Fruit fly (Drosophila melanogaster) whole organism, embryonic: Measurements from ENCODE around the gene CG7518.
A peak's percentile ranks its signal among the peaks of the same experiment; 100 is the strongest.

Experiments used
- Adf1 ChIP-seq: fragments of 200-800 bp; sonication (Bioruptor generic); IDR thresholded peaks from 2 replicates; pipeline ENCODE4 v1.3.6; 2022; ENCODE audit warnings: missing biosample characterization, missing genetic modification characterization
- Bgb ChIP-seq: fragments of 200-800 bp; sonication (Bioruptor generic); IDR thresholded peaks from 2 replicates; pipeline ENCODE4 v1.3.6; 2022; ENCODE audit warnings: missing biosample characterization, missing genetic modification characterization; ENCODE audit not compliant: partially characterized antibody
- CG11247 ChIP-seq: fragments of 200-800 bp; sonication (Bioruptor generic); IDR thresholded peaks from 2 replicates; pipeline ENCODE4 v1.3.6; 2022; ENCODE audit warnings: missing biosample characterization, missing genetic modification characterization
- CG12659 ChIP-seq: fragments of 200-800 bp; sonication (Bioruptor generic); optimal IDR thresholded peaks from 3 replicates; lab custom pipeline; 2017; ENCODE audit warnings: mild to moderate bottlenecking, missing biosample characterization, missing genetic modification reagents, missing genetic modification characterization
- CG13123 ChIP-seq: fragments of 200-800 bp; sonication (Bioruptor generic); optimal IDR thresholded peaks from 2 replicates; lab custom pipeline; 2016; ENCODE audit warnings: missing biosample characterization, missing genetic modification characterization
- CG14050 ChIP-seq: fragments of 200-800 bp; sonication (Bioruptor generic); IDR thresholded peaks from 3 replicates; pipeline ENCODE4 v1.3.6; 2022; ENCODE audit warnings: missing biosample characterization, missing genetic modification characterization
- CG14710 ChIP-seq: fragments of 200-800 bp; sonication (Bioruptor generic); optimal IDR thresholded peaks from 3 replicates; lab custom pipeline; 2019; ENCODE audit warnings: missing biosample characterization, mild to moderate bottlenecking, missing genetic modification characterization, moderate library complexity
- CG15011 ChIP-seq: fragments of 200-800 bp; sonication (Bioruptor generic); optimal IDR thresholded peaks from 3 replicates; lab custom pipeline; 2018; ENCODE audit warnings: missing biosample characterization, mild to moderate bottlenecking, missing genetic modification characterization
- CG17186 ChIP-seq: fragments of 200-800 bp; sonication (Bioruptor generic); optimal IDR thresholded peaks from 3 replicates; lab custom pipeline; 2017; ENCODE audit warnings: missing biosample characterization, missing genetic modification reagents, missing genetic modification characterization
- CG17568 ChIP-seq: fragments of 200-800 bp; sonication (Bioruptor generic); optimal IDR thresholded peaks from 2 replicates; lab custom pipeline; 2018; ENCODE audit warnings: missing biosample characterization, mild to moderate bottlenecking, missing genetic modification characterization, moderate library complexity
- CG18476 ChIP-seq: fragments of 200-800 bp; sonication (Bioruptor generic); optimal IDR thresholded peaks from 2 replicates; lab custom pipeline; 2016; ENCODE audit warnings: missing biosample characterization, mild to moderate bottlenecking, missing genetic modification characterization
- CG2116 ChIP-seq: fragments of 200-800 bp; sonication (Bioruptor generic); optimal IDR thresholded peaks from 3 replicates; lab custom pipeline; 2018; ENCODE audit warnings: missing biosample characterization, mild to moderate bottlenecking, missing genetic modification characterization
- CG2129 ChIP-seq: fragments of 200-800 bp; sonication (Bioruptor generic); IDR thresholded peaks from 2 replicates; pipeline ENCODE4 v1.3.6; 2022; ENCODE audit warnings: missing biosample characterization, missing genetic modification characterization; ENCODE audit not compliant: partially characterized antibody
- CG2712 ChIP-seq: fragments of 200-800 bp; optimal IDR thresholded peaks from 3 replicates; lab custom pipeline; 2019; ENCODE audit warnings: missing biosample characterization, mild to moderate bottlenecking, missing genetic modification characterization, moderate library complexity
- CG34422 ChIP-seq: fragments of 200-800 bp; sonication (Bioruptor generic); IDR thresholded peaks from 3 replicates; pipeline ENCODE4 v1.3.6; 2022; ENCODE audit warnings: missing biosample characterization, missing genetic modification characterization
- CG5953 ChIP-seq: fragments of 200-800 bp; sonication (Bioruptor generic); IDR thresholded peaks from 2 replicates; pipeline ENCODE4 v1.3.6; 2022; ENCODE audit warnings: missing biosample characterization, missing genetic modification characterization
- CG6813 ChIP-seq: fragments of 200-800 bp; sonication (Bioruptor generic); optimal IDR thresholded peaks from 2 replicates; lab custom pipeline; 2017; ENCODE audit warnings: missing biosample characterization, missing genetic modification characterization, mild to moderate bottlenecking, moderate library complexity, missing genetic modification reagents
- CG9932 ChIP-seq: fragments of 200-800 bp; sonication (Bioruptor generic); IDR thresholded peaks from 2 replicates; pipeline ENCODE4 v1.3.6; 2022; ENCODE audit warnings: missing biosample characterization, missing genetic modification characterization
- Elba2 ChIP-seq: fragments of 200-800 bp; sonication (Bioruptor generic); optimal IDR thresholded peaks from 3 replicates; lab custom pipeline; 2016; ENCODE audit warnings: missing biosample characterization, missing genetic modification characterization
- HLH3B ChIP-seq: fragments of 200-800 bp; sonication (Bioruptor generic); IDR thresholded peaks from 2 replicates; pipeline ENCODE4 v1.3.6; 2022; ENCODE audit warnings: missing biosample characterization, missing genetic modification characterization
- HLHmδ ChIP-seq: fragments of 200-800 bp; sonication (Bioruptor generic); optimal IDR thresholded peaks from 2 replicates; lab custom pipeline; 2018; ENCODE audit warnings: missing biosample characterization, mild to moderate bottlenecking, missing genetic modification characterization, moderate library complexity
- MESR4 ChIP-seq: fragments of 200-800 bp; sonication (Bioruptor generic); optimal IDR thresholded peaks from 2 replicates; lab custom pipeline; 2018; ENCODE audit warnings: missing biosample characterization, mild to moderate bottlenecking, missing genetic modification characterization, moderate library complexity
- Med ChIP-seq: fragments of 200-800 bp; sonication (Bioruptor generic); peaks from one replicate; lab custom pipeline; 2016; ENCODE audit warnings: missing biosample characterization, missing genetic modification characterization, mild to moderate bottlenecking, inconsistent platforms, moderate library complexity
- Myb ChIP-seq: fragments of 200-800 bp; sonication (Bioruptor generic); optimal IDR thresholded peaks from 2 replicates; lab custom pipeline; 2016; ENCODE audit warnings: missing biosample characterization, missing genetic modification characterization
- NFAT ChIP-seq: fragments of 200-800 bp; sonication (Bioruptor generic); IDR thresholded peaks from 2 replicates; pipeline ENCODE4 v1.3.6; 2022; ENCODE audit warnings: missing biosample characterization, missing genetic modification characterization
- Optix ChIP-seq: fragments of 200-800 bp; sonication (Bioruptor generic); IDR thresholded peaks from 3 replicates; pipeline ENCODE4 v1.3.6; 2022; ENCODE audit warnings: missing biosample characterization, missing genetic modification characterization
- al ChIP-seq: fragments of 200-800 bp; sonication (Bioruptor generic); IDR thresholded peaks from 2 replicates; pipeline ENCODE4 v1.3.6; 2022; ENCODE audit warnings: missing biosample characterization, missing genetic modification characterization
- bab2 ChIP-seq: fragments of 200-800 bp; sonication (Bioruptor generic); optimal IDR thresholded peaks from 2 replicates; lab custom pipeline; 2016; ENCODE audit warnings: missing biosample characterization, missing genetic modification characterization
- bcd ChIP-seq: fragments of 200-800 bp; sonication (Bioruptor generic); optimal IDR thresholded peaks from 2 replicates; lab custom pipeline; 2017; ENCODE audit warnings: missing biosample characterization, mild to moderate bottlenecking, missing genetic modification characterization
- bowl ChIP-seq: fragments of 200-800 bp; sonication (Bioruptor generic); IDR thresholded peaks from 2 replicates; pipeline ENCODE4 v1.3.6; 2022; ENCODE audit warnings: missing biosample characterization, missing genetic modification characterization
- cad ChIP-seq: fragments of >200 bp; optimal IDR thresholded peaks from 2 replicates; lab custom pipeline; 2017; ENCODE audit warnings: missing biosample characterization, missing genetic modification characterization
- chinmo ChIP-seq: fragments of 200-800 bp; sonication (Bioruptor generic); IDR thresholded peaks from 4 replicates; pipeline ENCODE4 v1.3.6; 2022; ENCODE audit warnings: missing biosample characterization, missing genetic modification characterization; ENCODE audit not compliant: partially characterized antibody
- chm ChIP-seq: fragments of 200-800 bp; sonication (Bioruptor generic); IDR thresholded peaks from 2 replicates; pipeline ENCODE4 v1.3.6; 2022; ENCODE audit warnings: missing biosample characterization, missing genetic modification characterization
- ci ChIP-seq: fragments of 200-800 bp; sonication (Bioruptor generic); IDR thresholded peaks from 3 replicates; pipeline ENCODE4 v1.3.6; 2022; ENCODE audit warnings: missing biosample characterization, missing genetic modification characterization
- croc ChIP-seq: fragments of 200-800 bp; sonication (Bioruptor generic); conservative IDR thresholded peaks from 3 replicates; pipeline ENCODE4 v1.3.6; 2022; ENCODE audit warnings: missing biosample characterization, missing genetic modification characterization
- grn ChIP-seq: fragments of 200-800 bp; sonication (Bioruptor generic); optimal IDR thresholded peaks from 3 replicates; lab custom pipeline; 2017; ENCODE audit warnings: missing biosample characterization, missing genetic modification characterization
- hth ChIP-seq: fragments of >200 bp; optimal IDR thresholded peaks from 2 replicates; lab custom pipeline; 2017; ENCODE audit warnings: inconsistent platforms
- knrl ChIP-seq: fragments of 200-800 bp; sonication (Bioruptor generic); IDR thresholded peaks from 3 replicates; pipeline ENCODE4 v1.3.6; 2022; ENCODE audit warnings: missing biosample characterization, missing genetic modification characterization; ENCODE audit not compliant: partially characterized antibody
- lola ChIP-seq, 3 experiments: fragments of >200 bp in 2 of 3; fragments of 200-800 bp in 1 of 3; sonication (Bioruptor generic) in 1 of 3; optimal IDR thresholded peaks; 2 replicates each; lab custom pipeline; 2017 to 2019; ENCODE audit warnings: missing biosample characterization in 3 of 3, missing genetic modification characterization in 3 of 3, mild to moderate bottlenecking in 1 of 3, moderate library complexity in 1 of 3
- nerfin-1 ChIP-seq: fragments of 200-800 bp; sonication (Bioruptor generic); optimal IDR thresholded peaks from 3 replicates; lab custom pipeline; 2019; ENCODE audit warnings: missing biosample characterization, mild to moderate bottlenecking, missing genetic modification characterization, moderate library complexity
- nom ChIP-seq: fragments of 200-800 bp; sonication (Bioruptor generic); optimal IDR thresholded peaks from 2 replicates; lab custom pipeline; 2017; ENCODE audit warnings: missing biosample characterization, missing genetic modification characterization, mild to moderate bottlenecking, moderate library complexity, missing genetic modification reagents
- phol ChIP-seq: fragments of 200-800 bp; sonication (Bioruptor generic); optimal IDR thresholded peaks from 3 replicates; lab custom pipeline; 2018; ENCODE audit warnings: missing biosample characterization, mild to moderate bottlenecking, missing genetic modification characterization, moderate library complexity
- sd ChIP-seq: fragments of 200-800 bp; sonication (Bioruptor generic); optimal IDR thresholded peaks from 3 replicates; lab custom pipeline; 2018; ENCODE audit warnings: missing biosample characterization, mild to moderate bottlenecking, missing genetic modification characterization, moderate library complexity
- so ChIP-seq: fragments of 200-800 bp; sonication (Bioruptor generic); IDR thresholded peaks from 3 replicates; pipeline ENCODE4 v1.3.6; 2022; ENCODE audit warnings: missing biosample characterization, missing genetic modification characterization
- unc-4 ChIP-seq: fragments of 200-800 bp; sonication (Bioruptor generic); IDR thresholded peaks from 2 replicates; pipeline ENCODE4 v1.3.6; 2022; ENCODE audit warnings: missing biosample characterization, missing genetic modification characterization; ENCODE audit not compliant: partially characterized antibody
- unpg ChIP-seq: fragments of 200-800 bp; sonication (Bioruptor generic); optimal IDR thresholded peaks from 3 replicates; lab custom pipeline; 2018; ENCODE audit warnings: missing biosample characterization, mild to moderate bottlenecking, missing genetic modification characterization, moderate library complexity
- zf30C ChIP-seq: fragments of 200-800 bp; sonication (Bioruptor generic); optimal IDR thresholded peaks from 3 replicates; lab custom pipeline; 2018; ENCODE audit warnings: missing biosample characterization, mild to moderate bottlenecking, missing genetic modification characterization

The CG7518 gene

DNA sequence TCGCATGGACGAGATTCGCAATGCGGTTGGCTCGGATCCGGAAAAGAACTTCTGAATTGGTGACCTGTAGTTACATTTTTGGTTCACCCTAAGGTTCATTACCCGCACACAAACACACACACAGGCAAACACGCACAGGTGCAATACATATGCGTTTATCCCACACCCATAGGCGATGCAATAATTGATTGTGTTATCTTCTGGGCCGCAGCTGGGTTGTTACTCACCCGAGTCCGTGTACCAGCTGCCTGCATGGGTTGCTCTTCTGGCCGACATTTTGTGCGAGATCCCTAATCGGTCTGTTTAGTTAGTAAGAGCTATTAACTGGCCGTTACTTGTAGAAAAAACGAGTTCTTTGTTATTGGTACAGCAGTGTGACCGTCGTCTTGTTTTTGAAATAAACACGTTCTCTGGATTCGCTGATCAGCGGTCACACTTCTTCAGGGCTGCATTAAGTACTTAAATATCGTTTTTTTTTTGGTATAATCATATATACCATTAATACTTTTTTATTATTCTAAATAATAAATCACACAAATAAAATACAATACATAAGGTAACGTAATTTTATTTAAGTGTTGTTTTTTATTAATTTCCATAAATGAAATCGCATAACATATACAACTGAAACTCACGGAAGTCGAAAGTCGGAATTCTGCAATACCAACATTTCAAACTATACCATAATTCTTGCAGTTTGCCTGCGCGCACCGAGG is 13.2 kb downstream of the CG7518 start, which contains the start of gene CG8031 (continued):
- TF ChIP-seq CG2116 = peak; percentile 70
- TF ChIP-seq ci (GFP tag; lab: Robert Waterston, UW) = 0 out of 3 replicates have a peak, but pooled peaks have one; percentile 5
- no peak for TF ChIP-seq CG2129
- TF ChIP-seq bab2 (GFP tag; lab: Kevin White, UChicago) = no peak
- TF ChIP-seq CG14050 (GFP tag; lab: Robert Waterston, UW) = 0 out of 3 replicates have a peak, but pooled peaks have one; percentile 18
- TF ChIP-seq bcd (GFP tag; lab: Kevin White, UChicago) = no peak
- TF ChIP-seq CG2712 (tag; lab: Kevin White, UChicago) = peak; percentile 17
- TF ChIP-seq CG17186 (GFP tag; lab: Kevin White, UChicago) = peak; percentile 52
- peak; percentile 83 for TF ChIP-seq CG14710 (tag; lab: Kevin White, UChicago)
- peak in 1 of 3 experiments; percentile 14 for TF ChIP-seq lola (GFP tag; optimal IDR thresholded peaks at IDR 0.05; lab: Kevin White, UChicago)
- peak; percentile 35 for TF ChIP-seq Myb (GFP tag; lab: Kevin White, UChicago)
- no peak for TF ChIP-seq al

DNA sequence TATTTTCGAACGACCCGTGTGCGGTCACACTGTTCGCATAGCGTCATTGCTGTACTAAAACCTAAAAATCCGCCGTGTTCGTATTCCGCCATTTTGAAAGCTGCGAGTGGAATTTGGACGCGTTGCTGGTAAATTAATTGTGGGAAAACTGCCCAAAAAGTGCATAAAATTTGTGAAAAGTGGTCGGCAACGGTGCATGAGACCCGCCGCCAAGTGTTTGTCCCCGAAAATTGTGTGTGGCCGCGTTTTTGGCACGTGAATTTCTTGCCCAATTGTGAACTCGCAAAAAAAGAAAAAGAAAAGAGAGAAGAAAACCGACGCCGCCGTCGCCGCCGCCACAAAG is 13.7 kb downstream of the CG7518 start, which contains the start of gene CtBP:
Gene CtBP, plus strand, starts transcription at position 29 of the 343 bp plus-strand sequence.
- TF ChIP-seq zf30C (GFP tag; lab: Kevin White, UChicago) (peak; percentile 24), unpg (GFP tag; lab: Kevin White, UChicago) (no peak), NFAT (GFP tag; lab: Robert Waterston, UW) (0 out of 2 replicates have a peak, but pooled peaks have one; percentile 33), chm (0 out of 2 replicates have a peak, but pooled peaks have one; percentile 7), CG6813 (GFP tag; lab: Kevin White, UChicago) (no peak), Elba2 (GFP tag; lab: Kevin White, UChicago) (peak; percentile 4), so (no peak), CG12659 (GFP tag; lab: Kevin White, UChicago) (peak; percentile 55), nerfin-1 (tag; lab: Kevin White, UChicago) (peak; percentile 62), CG34422 (peak; percentile 60; the same call in 1 of the 3 replicates), CG14710 (tag; lab: Kevin White, UChicago) (peak; percentile 14), bowl (GFP tag; lab: Robert Waterston, UW) (0 out of 2 replicates have a peak, but pooled peaks have one; percentile 9), phol (tag; lab: Kevin White, UChicago) (peak; percentile 96), sd (tag; lab: Kevin White, UChicago) (peak; percentile 88), nom (peak; percentile 63), HLHmδ (peak; percentile 47), Adf1 (GFP tag; lab: Robert Waterston, UW) (peak; percentile 23; the same call in 1 of the 2 replicates), Bgb (GFP tag; lab: Robert Waterston, UW) (peak; percentile 40; the same call in 1 of the 2 replicates), MESR4 (GFP tag; lab: Kevin White, UChicago) (peak; percentile 58), Med (GFP tag; lab: Kevin White, UChicago) (peak; percentile 80), CG17568 (GFP tag; lab: Kevin White, UChicago) (no peak), CG13123 (no peak)

- TF ChIP-seq cad (GFP tag; lab: Kevin White, UChicago) (no peak), CG11247 (GFP tag; lab: Robert Waterston, UW) (peak; percentile 65), Med (GFP tag; lab: Kevin White, UChicago) (peak; percentile 96), Optix (GFP tag; lab: Robert Waterston, UW) (peak; percentile 71; the same call in 2 of the 3 replicates), unc-4 (GFP tag; lab: Robert Waterston, UW) (no peak), CG18476 (GFP tag; lab: Kevin White, UChicago) (no peak), CG15011 (no peak), croc (GFP tag; lab: Robert Waterston, UW) (peak; percentile 24; the same call in 2 of the 3 replicates), CG9932 (GFP tag; lab: Robert Waterston, UW) (peak; percentile 67), CG5953 (0 out of 2 replicates have a peak, but pooled peaks have one; percentile 24), HLH3B (GFP tag; lab: Robert Waterston, UW) (peak; percentile 72), chinmo (GFP tag; lab: Robert Waterston, UW) (0 out of 4 replicates have a peak, but pooled peaks have one; percentile 67), hth (no peak), knrl (GFP tag; lab: Robert Waterston, UW) (peak; percentile 16; the same call in 1 of the 3 replicates), grn (GFP tag; lab: Kevin White, UChicago) (no peak)
Observed at dm6 chr3R:13012351-13012750, 14.5 kb downstream of the CG7518 start.
